Worm (Caenorhabditis elegans) whole organism, late embryonic: ENCODE results near the gene sma-9.

Experiments
- K02D7.2 ChIP-seq: sonication (generic microtip); optimal IDR thresholded peaks from 2 replicates; lab custom pipeline; 2017; ENCODE audit warnings: mild to moderate bottlenecking, missing genetic modification characterization, missing compliant biosample characterization
- T23F11.4 ChIP-seq: fragments of 200-800 bp; sonication (Bioruptor generic); optimal IDR thresholded peaks from 2 replicates; lab custom pipeline; 2018; ENCODE audit warnings: mild to moderate bottlenecking, missing genetic modification characterization, missing compliant biosample characterization
- ahr-1 ChIP-seq: sonication (generic microtip); optimal IDR thresholded peaks from 2 replicates; lab custom pipeline; 2016; ENCODE audit warnings: missing genetic modification characterization, missing compliant biosample characterization
- ama-1 ChIP-seq: fragments of 150-350 bp; optimal IDR thresholded peaks from 2 replicates; lab custom pipeline; 2014
- ceh-14 ChIP-seq: sonication (generic microtip); optimal IDR thresholded peaks from 2 replicates; lab custom pipeline; 2016; ENCODE audit warnings: missing genotype, missing genetic modification characterization, missing compliant biosample characterization
- ceh-19 ChIP-seq: fragments of 200-800 bp; sonication (Bioruptor generic); optimal IDR thresholded peaks from 2 replicates; lab custom pipeline; 2018; ENCODE audit warnings: mild to moderate bottlenecking, missing genetic modification characterization, missing compliant biosample characterization
- ceh-22 ChIP-seq: sonication (generic microtip); optimal IDR thresholded peaks from 2 replicates; lab custom pipeline; 2017; ENCODE audit warnings: missing biosample characterization, missing genetic modification characterization
- ceh-24 ChIP-seq: sonication (generic microtip); optimal IDR thresholded peaks from 2 replicates; lab custom pipeline; 2016; ENCODE audit warnings: mild to moderate bottlenecking, missing genetic modification characterization, missing compliant biosample characterization
- ceh-31 ChIP-seq: sonication (generic microtip); optimal IDR thresholded peaks from 2 replicates; lab custom pipeline; 2016; ENCODE audit warnings: missing genetic modification characterization, missing compliant biosample characterization
- ceh-48 ChIP-seq: sonication (generic microtip); optimal IDR thresholded peaks from 2 replicates; lab custom pipeline; 2016; ENCODE audit warnings: missing genetic modification characterization, inconsistent platforms, missing compliant biosample characterization
- ceh-9 ChIP-seq: sonication (generic microtip); optimal IDR thresholded peaks from 2 replicates; lab custom pipeline; 2016; ENCODE audit warnings: mild to moderate bottlenecking, missing genetic modification characterization, inconsistent platforms, missing compliant biosample characterization
- dve-1 ChIP-seq: sonication (generic microtip); optimal IDR thresholded peaks from 2 replicates; lab custom pipeline; 2017; ENCODE audit warnings: antibody characterized with exemption, mild to moderate bottlenecking, missing genetic modification characterization, missing compliant biosample characterization
- elt-2 ChIP-seq: sonication (generic microtip); optimal IDR thresholded peaks from 2 replicates; lab custom pipeline; 2016; ENCODE audit warnings: missing genetic modification reagents, missing genetic modification characterization, missing compliant biosample characterization
- fax-1 ChIP-seq: sonication (generic microtip); optimal IDR thresholded peaks from 2 replicates; lab custom pipeline; 2016; ENCODE audit warnings: missing genotype, missing genetic modification characterization, missing compliant biosample characterization
- gmeb-2 ChIP-seq: sonication (generic microtip); optimal IDR thresholded peaks from 2 replicates; lab custom pipeline; 2016; ENCODE audit warnings: missing genetic modification characterization, inconsistent platforms, missing compliant biosample characterization
- hlh-13 ChIP-seq: fragments of 200-800 bp; sonication (Bioruptor generic); optimal IDR thresholded peaks from 2 replicates; lab custom pipeline; 2018; ENCODE audit warnings: mild to moderate bottlenecking, missing genetic modification characterization, missing compliant biosample characterization
- hlh-15 ChIP-seq: sonication (generic microtip); optimal IDR thresholded peaks from 2 replicates; lab custom pipeline; 2016; ENCODE audit warnings: missing genetic modification characterization, missing compliant biosample characterization
- hlh-8 ChIP-seq: sonication (generic microtip); optimal IDR thresholded peaks from 2 replicates; lab custom pipeline; 2016; ENCODE audit warnings: missing genotype, missing genetic modification characterization, missing compliant biosample characterization
- lim-6 ChIP-seq: sonication (generic microtip); optimal IDR thresholded peaks from 2 replicates; lab custom pipeline; 2016; ENCODE audit warnings: missing genetic modification characterization, missing compliant biosample characterization
- madf-2 ChIP-seq: sonication (generic microtip); optimal IDR thresholded peaks from 2 replicates; lab custom pipeline; 2017; ENCODE audit warnings: missing genetic modification characterization, missing compliant biosample characterization
- nfya-1 ChIP-seq: sonication (generic microtip); optimal IDR thresholded peaks from 2 replicates; lab custom pipeline; 2017; ENCODE audit warnings: missing genetic modification characterization, mild to moderate bottlenecking, missing compliant biosample characterization, antibody characterized with exemption, moderate library complexity
- nhr-11 ChIP-seq: fragments of 150-350 bp; optimal IDR thresholded peaks from 2 replicates; lab custom pipeline; 2014; ENCODE audit warnings: missing biosample characterization, missing genetic modification characterization
- nhr-232 ChIP-seq: sonication (generic microtip); optimal IDR thresholded peaks from 2 replicates; lab custom pipeline; 2016; ENCODE audit warnings: missing genetic modification characterization, missing compliant biosample characterization
- npax-4 ChIP-seq: sonication (generic microtip); optimal IDR thresholded peaks from 2 replicates; lab custom pipeline; 2016; ENCODE audit warnings: missing genetic modification characterization, missing compliant biosample characterization
- pax-1 ChIP-seq: fragments of 150-350 bp; optimal IDR thresholded peaks from 2 replicates; lab custom pipeline; 2014; ENCODE audit warnings: missing biosample characterization, missing genetic modification characterization
- pha-2 ChIP-seq: sonication (generic microtip); optimal IDR thresholded peaks from 2 replicates; lab custom pipeline; 2017; ENCODE audit warnings: mild to moderate bottlenecking, missing genetic modification characterization, missing compliant biosample characterization
- rnt-1 ChIP-seq: sonication (generic microtip); optimal IDR thresholded peaks from 2 replicates; lab custom pipeline; 2016; ENCODE audit warnings: missing genetic modification characterization, missing compliant biosample characterization
- sox-4 ChIP-seq: sonication (generic microtip); optimal IDR thresholded peaks from 2 replicates; lab custom pipeline; 2017; ENCODE audit warnings: mild to moderate bottlenecking, missing genetic modification characterization, inconsistent platforms, missing compliant biosample characterization
- syd-9 ChIP-seq: sonication (generic microtip); optimal IDR thresholded peaks from 2 replicates; lab custom pipeline; 2016; ENCODE audit warnings: mild to moderate bottlenecking, missing genetic modification characterization, moderate library complexity, missing compliant biosample characterization
- tbx-7 ChIP-seq: sonication (generic microtip); optimal IDR thresholded peaks from 2 replicates; lab custom pipeline; 2016; ENCODE audit warnings: missing genotype, missing genetic modification characterization, missing compliant biosample characterization
- ttx-3 ChIP-seq: sonication (generic microtip); optimal IDR thresholded peaks from 2 replicates; lab custom pipeline; 2016; ENCODE audit warnings: missing genetic modification reagents, missing genetic modification characterization, missing compliant biosample characterization
- unc-42 ChIP-seq: sonication (generic microtip); optimal IDR thresholded peaks from 2 replicates; lab custom pipeline; 2016; ENCODE audit warnings: missing genotype, missing genetic modification characterization, missing compliant biosample characterization
- zip-5 ChIP-seq: sonication (generic microtip); optimal IDR thresholded peaks from 2 replicates; lab custom pipeline; 2016; ENCODE audit warnings: missing genetic modification characterization, missing compliant biosample characterization

The sma-9 gene

DNA sequence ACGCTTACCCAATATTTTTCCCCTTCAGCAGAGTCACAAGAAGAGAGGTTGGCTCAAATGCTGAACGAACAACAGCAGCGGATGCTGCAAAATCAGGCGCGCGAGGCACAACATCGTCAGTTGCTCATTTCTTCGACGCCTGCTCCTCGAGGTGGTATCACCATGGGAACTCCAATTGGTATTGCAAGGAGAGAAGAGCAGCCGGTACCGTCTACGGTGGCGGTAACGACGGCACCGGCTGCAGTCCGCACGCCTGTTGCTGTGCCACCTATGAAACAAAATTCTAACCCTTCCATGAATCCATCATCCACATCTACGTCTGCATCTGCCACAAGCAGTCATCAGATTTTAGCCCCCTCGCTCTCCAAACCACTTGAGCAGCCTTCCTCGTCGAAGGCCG lies 5.8 kb downstream of the sma-9 start:
- TF ChIP-seq fax-1 (tag; lab: Kevin White, UChicago) (no peak), ceh-22 (tag; lab: Kevin White, UChicago) (no peak), rnt-1 (no peak), ceh-9 (tag; lab: Kevin White, UChicago) (no peak), T23F11.4 (no peak), nhr-232 (tag; lab: Kevin White, UChicago) (no peak), sox-4 (tag; lab: Kevin White, UChicago) (no peak), madf-2 (tag; lab: Kevin White, UChicago) (no peak), pha-2 (no peak), nfya-1 (tag; lab: Kevin White, UChicago) (no peak), gmeb-2 (tag; lab: Kevin White, UChicago) (no peak), dve-1 (tag; lab: Kevin White, UChicago) (no peak), nhr-11 (tag; lab: Kevin White, UChicago) (no peak), ceh-24 (tag; lab: Kevin White, UChicago) (no peak), zip-5 (no peak), ttx-3 (no peak)

- peak; percentile 12 for TF ChIP-seq elt-2 (tag; lab: Kevin White, UChicago)
- no peak for TF ChIP-seq syd-9 (tag; lab: Kevin White, UChicago)
Measured at ce11 chrX:10780542-10781266, 11.6 kb downstream of the sma-9 start.

ce11 chrX:10783822-10784221 lies 14.7 kb downstream of the sma-9 start, which contains the start of gene clc-4:
Gene clc-4 (minus strand): TSS chrX:10783922.
- TF ChIP-seq ceh-24 (tag; lab: Kevin White, UChicago) (no peak), ceh-22 (tag; lab: Kevin White, UChicago) (no peak), K02D7.2 (no peak), hlh-8 (tag; lab: Kevin White, UChicago) (no peak), ttx-3 (no peak), T23F11.4 (no peak), tbx-7 (no peak), hlh-13 (GFP tag; lab: Kevin White, UChicago) (no peak), ahr-1 (no peak), ceh-31 (tag; lab: Kevin White, UChicago) (no peak), ama-1 (lab: Kevin White, UChicago) (no peak), nfya-1 (tag; lab: Kevin White, UChicago) (no peak), ceh-19 (GFP tag; lab: Kevin White, UChicago) (no peak), ceh-48 (tag; lab: Kevin White, UChicago) (no peak), npax-4 (tag; lab: Kevin White, UChicago) (no peak), unc-42 (no peak), dve-1 (tag; lab: Kevin White, UChicago) (no peak), hlh-15 (tag; lab: Kevin White, UChicago) (no peak), nhr-232 (tag; lab: Kevin White, UChicago) (no peak), zip-5 (no peak)

DNA sequence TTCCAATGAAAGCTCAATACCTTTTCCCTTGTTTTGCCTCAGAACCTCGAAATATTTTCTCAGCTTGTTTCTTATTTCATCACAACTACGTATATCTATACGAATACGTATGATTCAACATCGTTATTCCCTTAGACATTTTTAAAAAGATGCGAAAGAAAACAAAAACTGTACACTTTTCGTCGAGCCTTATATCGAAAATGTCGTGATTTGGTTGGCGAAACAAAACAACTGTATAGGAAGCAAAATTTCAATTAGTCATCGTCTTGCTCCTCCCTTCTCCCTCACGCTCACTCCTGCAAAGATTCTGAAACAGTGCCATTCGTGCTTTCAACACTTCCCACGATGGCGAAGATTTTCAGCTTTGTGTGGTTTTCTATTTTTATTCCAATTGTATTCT lies 18.1 kb downstream of the sma-9 start, which contains the start of gene ttr-14:
Gene ttr-14, plus strand, starts transcription at position 301 of the 400 bp plus-strand sequence.
- no peak for TF ChIP-seq ceh-14 (tag; lab: Kevin White, UChicago)

- TF ChIP-seq pax-1 (tag; lab: Kevin White, UChicago) (no peak), lim-6 (no peak)
Measured at ce11 chrX:10792435-10792834, 23.4 kb downstream of the sma-9 start, which contains the start of gene vap-2. Gene vap-2 (minus strand): TSS chrX:10792535.
